Fruit fly (Drosophila melanogaster): ENCODE data around the gene Hsp67Bc.

Gene Hsp67Bc

dm6 chr3L:9333745-9334382 lies 38.4 kb downstream of the Hsp67Bc start, which contains the start of gene PGRP-LA (continued):
- TF ChIP-seq CG6689 (GFP tag; IDR thresholded peaks at IDR 0.05) (no peak), amos (GFP tag; IDR thresholded peaks at IDR 0.05; ENCODE audit: partially characterized antibody) (no peak), Oaz (GFP tag; IDR thresholded peaks at IDR 0.05) (no peak), bbx (GFP tag; IDR thresholded peaks at IDR 0.05; ENCODE audit: partially characterized antibody) (no peak), gsb-n (tag; optimal IDR thresholded peaks at IDR 0.05) (no peak), dpn (GFP tag; optimal IDR thresholded peaks at IDR 0.05) (peak in 1 of 2 experiments; percentile 36), Optix (GFP tag; IDR thresholded peaks at IDR 0.05) (no peak), CG12104 (GFP tag; optimal IDR thresholded peaks at IDR 0.05) (no peak), CG11247 (GFP tag; IDR thresholded peaks at IDR 0.05) (peak; percentile 80), CG17612 (GFP tag; IDR thresholded peaks at IDR 0.05) (no peak), CG13424 (tag; optimal IDR thresholded peaks at IDR 0.05) (peak; percentile 30), B-H1 (GFP tag; IDR thresholded peaks at IDR 0.05) (no peak), CG18011 (GFP tag; optimal IDR thresholded peaks at IDR 0.05) (no peak), CG10209 (GFP tag; optimal IDR thresholded peaks at IDR 0.05) (no peak), peb (GFP tag; IDR thresholded peaks at IDR 0.05) (no peak), B-H2 (GFP tag; optimal IDR thresholded peaks at IDR 0.05) (peak; percentile 31), gsb (GFP tag; IDR thresholded peaks at IDR 0.05) (peak; percentile 37; the same call in 1 of the 2 replicates), gcm (GFP tag; optimal IDR thresholded peaks at IDR 0.05) (no peak), Ssrp (tag; optimal IDR thresholded peaks at IDR 0.05) (no peak), tgo (GFP tag; IDR thresholded peaks at IDR 0.05) (peak; percentile 40; the same call in 1 of the 3 replicates), CG10979 (tag; optimal IDR thresholded peaks at IDR 0.05) (no peak), CG3281 (GFP tag; optimal IDR thresholded peaks at IDR 0.05) (peak; percentile 36), CG6654 (GFP tag; optimal IDR thresholded peaks at IDR 0.05) (no peak), NFAT (GFP tag; IDR thresholded peaks at IDR 0.05) (peak; percentile 64; the same call in 1 of the 2 replicates), CG5953 (GFP tag; IDR thresholded peaks at IDR 0.05) (no peak), CG14050 (GFP tag; IDR thresholded peaks at IDR 0.05) (no peak), CG7271 (tag; optimal IDR thresholded peaks at IDR 0.05) (no peak), CG6765 (GFP tag; optimal IDR thresholded peaks at IDR 0.05) (peak; percentile 21), CG10431 (GFP tag; optimal IDR thresholded peaks at IDR 0.05) (peak; percentile 19), lmd (GFP tag; IDR thresholded peaks at IDR 0.05) (peak; percentile 47; the same call in 1 of the 2 replicates), CG33557 (GFP tag; optimal IDR thresholded peaks at IDR 0.05) (no peak), CG5180 (GFP tag; optimal IDR thresholded peaks at IDR 0.05) (no peak), CG3163 (GFP tag; optimal IDR thresholded peaks at IDR 0.05) (no peak), CG10267 (tag; optimal IDR thresholded peaks at IDR 0.05) (no peak), CG31441 (GFP tag; IDR thresholded peaks at IDR 0.05) (no peak), sisA (GFP tag; IDR thresholded peaks at IDR 0.05) (peak; percentile 11; the same call in 1 of the 2 replicates), ssp (GFP tag; IDR thresholded peaks at IDR 0.05) (no peak), caup (GFP tag; optimal IDR thresholded peaks at IDR 0.05; ENCODE audit: severe bottlenecking) (peak; percentile 31), Xrp1 (GFP tag; IDR thresholded peaks at IDR 0.05) (no peak), CG15269 (tag; optimal IDR thresholded peaks at IDR 0.05) (peak; percentile 51), Deaf1 (tag; optimal IDR thresholded peaks at IDR 0.05) (no peak), Oli (tag; optimal IDR thresholded peaks at IDR 0.05) (peak; percentile 27), CG8359 (GFP tag; optimal IDR thresholded peaks at IDR 0.05; ENCODE audit: borderline replicate concordance) (no peak), Mad (GFP tag; optimal IDR thresholded peaks at IDR 0.05) (no peak), Atf-2 (GFP tag; optimal IDR thresholded peaks at IDR 0.05) (no peak), hbn (GFP tag; IDR thresholded peaks at IDR 0.05; ENCODE audit: partially characterized antibody) (no peak), dm (GFP tag; optimal IDR thresholded peaks at IDR 0.05) (no peak), CG43689 (GFP tag; IDR thresholded peaks at IDR 0.05) (no peak), Dfd (GFP tag; optimal IDR thresholded peaks at IDR 0.05) (no peak), CG7357 (GFP tag; IDR thresholded peaks at IDR 0.05) (no peak)

All from whole organism, embryonic.